Fruit fly (Drosophila melanogaster): ENCODE data around the gene RnrL.

RnrL gene

DNA sequence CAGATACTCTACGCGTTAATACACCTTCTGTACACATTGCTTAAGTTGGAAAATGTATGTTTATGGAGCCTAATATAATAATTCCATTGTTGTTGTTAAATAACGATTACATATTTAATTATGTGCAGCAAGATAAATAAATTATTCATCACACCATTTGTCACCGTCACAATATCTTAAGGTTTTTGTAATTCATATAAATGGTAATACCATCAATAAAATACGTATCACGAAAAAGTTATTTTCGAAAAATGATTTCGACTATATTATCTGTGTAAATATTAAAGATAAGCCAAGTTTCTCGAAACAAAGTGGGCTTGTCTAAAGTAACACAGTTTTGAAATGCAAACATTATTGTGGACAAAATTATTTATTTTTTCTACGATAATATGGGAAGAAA, 5.6 kb downstream of the RnrL start, which contains the start of gene CG4995:
Gene CG4995, plus strand, starts transcription at position 301 of the 400 bp plus-strand sequence.
- TF ChIP-seq hbn (GFP tag; IDR thresholded peaks at IDR 0.05; ENCODE audit: partially characterized antibody), result no peak
- no peak for TF ChIP-seq jumu (GFP tag; optimal IDR thresholded peaks at IDR 0.05)
- no peak for TF ChIP-seq Hmr (GFP tag; optimal IDR thresholded peaks at IDR 0.05)
- no peak for TF ChIP-seq ro (GFP tag; IDR thresholded peaks at IDR 0.05)
- peak; percentile 50 for TF ChIP-seq sens (GFP tag)
- TF ChIP-seq Ptx1 (GFP tag; IDR thresholded peaks at IDR 0.05), result no peak
- no peak for TF ChIP-seq Meics (GFP tag; optimal IDR thresholded peaks at IDR 0.05)
- TF ChIP-seq D19A (tag; optimal IDR thresholded peaks at IDR 0.05), result peak; percentile 18

DNA sequence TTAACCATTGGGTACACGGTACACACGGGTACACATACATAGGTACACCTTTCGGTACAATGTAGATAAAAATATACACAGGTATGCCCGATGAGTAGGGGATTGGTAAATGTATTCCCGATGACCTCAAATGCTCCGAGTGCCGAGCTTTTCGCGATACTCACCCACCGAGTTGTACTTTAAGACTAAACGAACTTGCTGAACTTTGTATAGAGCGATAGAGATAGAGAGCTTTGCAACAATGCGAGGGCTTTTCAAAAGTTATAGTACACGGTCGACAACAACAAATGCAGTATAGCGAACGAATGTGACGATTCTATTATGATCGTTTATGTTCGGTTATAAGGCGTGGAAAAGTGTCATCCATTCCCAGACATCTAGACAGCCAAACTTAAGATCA, 6.1 kb downstream of the RnrL start:
- TF ChIP-seq dm (GFP tag; optimal IDR thresholded peaks at IDR 0.05), result no peak
- no peak for TF ChIP-seq Sox100B (GFP tag; optimal IDR thresholded peaks at IDR 0.05)
- peak; percentile 36 for TF ChIP-seq caup (GFP tag; optimal IDR thresholded peaks at IDR 0.05; ENCODE audit: severe bottlenecking)
- peak; percentile 30 for TF ChIP-seq CTCF (GFP tag; optimal IDR thresholded peaks at IDR 0.05)
- no peak for TF ChIP-seq dati (GFP tag; IDR thresholded peaks at IDR 0.05)
- TF ChIP-seq twi (tag; optimal IDR thresholded peaks at IDR 0.05), result no peak
- no peak for TF ChIP-seq chn (GFP tag; optimal IDR thresholded peaks at IDR 0.05)
- TF ChIP-seq Nf-YC (tag; optimal IDR thresholded peaks at IDR 0.05), result peak; percentile 5
- TF ChIP-seq CG6854 (GFP tag; optimal IDR thresholded peaks at IDR 0.05), result peak; percentile 8
- TF ChIP-seq Tbp (GFP tag; optimal IDR thresholded peaks at IDR 0.05), result no peak
- TF ChIP-seq Fer2 (tag; optimal IDR thresholded peaks at IDR 0.05), result no peak
- peak; percentile 3; the same call in 1 of the 2 replicates for TF ChIP-seq NFAT (GFP tag; IDR thresholded peaks at IDR 0.05)
- TF ChIP-seq chinmo (GFP tag; IDR thresholded peaks at IDR 0.05; ENCODE audit: partially characterized antibody), result peak; percentile 89; the same call in 2 of the 4 replicates
- no peak for TF ChIP-seq NfI (GFP tag; optimal IDR thresholded peaks at IDR 0.05)
- peak; percentile 48 for TF ChIP-seq CG13296 (GFP tag; optimal IDR thresholded peaks at IDR 0.05)
- peak; percentile 7 for TF ChIP-seq MESR4 (GFP tag; optimal IDR thresholded peaks at IDR 0.05)
- TF ChIP-seq Awh (GFP tag; IDR thresholded peaks at IDR 0.05), result no peak
- TF ChIP-seq CG17328 (GFP tag; IDR thresholded peaks at IDR 0.05), result no peak
- no peak for TF ChIP-seq Rx (GFP tag; IDR thresholded peaks at IDR 0.05)
- peak; percentile 4 for TF ChIP-seq Meics (GFP tag; optimal IDR thresholded peaks at IDR 0.05)
- TF ChIP-seq pfk (GFP tag; optimal IDR thresholded peaks at IDR 0.05), result no peak
- TF ChIP-seq CG33213 (GFP tag; optimal IDR thresholded peaks at IDR 0.05), result no peak
- no peak for TF ChIP-seq ara (GFP tag; IDR thresholded peaks at IDR 0.05)
- peak in 1 of 2 experiments; percentile 97 for TF ChIP-seq Hr78 (GFP tag; optimal IDR thresholded peaks at IDR 0.05)
- no peak for TF ChIP-seq PHDP (tag; optimal IDR thresholded peaks at IDR 0.05)
- no peak; the same call in 1 of the 2 replicates for TF ChIP-seq Rfx (GFP tag; IDR thresholded peaks at IDR 0.05)
- TF ChIP-seq Oaz (GFP tag; IDR thresholded peaks at IDR 0.05), result no peak
- TF ChIP-seq Hmr (GFP tag; optimal IDR thresholded peaks at IDR 0.05), result peak; percentile 38
- peak; percentile 98 for TF ChIP-seq CG12769 (tag; optimal IDR thresholded peaks at IDR 0.05)
- TF ChIP-seq en (GFP tag; optimal IDR thresholded peaks at IDR 0.05), result no peak
- TF ChIP-seq CG4820 (GFP tag; optimal IDR thresholded peaks at IDR 0.05), result no peak
- TF ChIP-seq Hand (GFP tag; optimal IDR thresholded peaks at IDR 0.05), result no peak
- peak; percentile 38 for TF ChIP-seq sug (tag; optimal IDR thresholded peaks at IDR 0.05)
- TF ChIP-seq ase (GFP tag; IDR thresholded peaks at IDR 0.05), result no peak
- TF ChIP-seq Pdp1 (GFP tag; optimal IDR thresholded peaks at IDR 0.05), result no peak
- peak; percentile 17 for TF ChIP-seq CG31365 (tag; optimal IDR thresholded peaks at IDR 0.05)
- no peak for TF ChIP-seq CG11247 (GFP tag; IDR thresholded peaks at IDR 0.05)
- peak; percentile 26; the same call in 1 of the 2 replicates for TF ChIP-seq E2f2 (GFP tag; IDR thresholded peaks at IDR 0.05)
- no peak for TF ChIP-seq wek (GFP tag; optimal IDR thresholded peaks at IDR 0.05)
- peak; percentile 94 for TF ChIP-seq Deaf1 (tag; optimal IDR thresholded peaks at IDR 0.05)
- TF ChIP-seq CG10147 (GFP tag; optimal IDR thresholded peaks at IDR 0.05), result no peak
- peak; percentile 20 for TF ChIP-seq sens (GFP tag)
- no peak for TF ChIP-seq CG8290 (GFP tag; optimal IDR thresholded peaks at IDR 0.05)
- peak in 1 of 2 experiments; percentile 67 for TF ChIP-seq CG8290 (tag; optimal IDR thresholded peaks at IDR 0.05)
- TF ChIP-seq eve (GFP tag; optimal IDR thresholded peaks at IDR 0.05), result no peak

Data from whole organism, embryonic.